Worm (Caenorhabditis elegans): ENCODE results near the gene ZK945.8.

ce11 chrII:10095224-10095623, 13.2 kb upstream of the ZK945.8 start:
- TF ChIP-seq ets-4 (tag; optimal IDR thresholded peaks at IDR 0.05) (no peak), unc-86 (tag; optimal IDR thresholded peaks at IDR 0.05) (no peak), nfya-1 (tag; optimal IDR thresholded peaks at IDR 0.05) (no peak), ttx-3 (tag; optimal IDR thresholded peaks at IDR 0.05) (no peak), pqm-1 (tag; optimal IDR thresholded peaks at IDR 0.05) (no peak)

Data from whole organism, late embryonic.